Worm (Caenorhabditis elegans) whole organism, late embryonic: ENCODE measurements around the gene W03F9.2.

ENCODE experiments used
- ceh-9 ChIP-seq: sonication (generic microtip); optimal IDR thresholded peaks from 2 replicates; lab custom pipeline; 2016; ENCODE audit warnings: mild to moderate bottlenecking, missing genetic modification characterization, inconsistent platforms, missing compliant biosample characterization
- dmd-4 ChIP-seq: sonication (generic microtip); optimal IDR thresholded peaks from 2 replicates; lab custom pipeline; 2016; ENCODE audit warnings: borderline replicate concordance, missing genetic modification characterization, missing compliant biosample characterization
- madf-2 ChIP-seq: sonication (generic microtip); optimal IDR thresholded peaks from 2 replicates; lab custom pipeline; 2017; ENCODE audit warnings: missing genetic modification characterization, missing compliant biosample characterization
- ttx-3 ChIP-seq: sonication (generic microtip); optimal IDR thresholded peaks from 2 replicates; lab custom pipeline; 2016; ENCODE audit warnings: missing genetic modification reagents, missing genetic modification characterization, missing compliant biosample characterization
- ztf-16 ChIP-seq: sonication (generic microtip); optimal IDR thresholded peaks from 2 replicates; lab custom pipeline; 2017; ENCODE audit warnings: missing genetic modification characterization, missing compliant biosample characterization

ce11 chrV:156044-156869 is 28.4 kb upstream of the W03F9.2 start, which contains the start of gene ttb-1:
- no peak for TF ChIP-seq ttx-3
- no peak for TF ChIP-seq ceh-9 (tag; lab: Kevin White, UChicago)
- peak; percentile 18 for TF ChIP-seq ztf-16 (tag; lab: Kevin White, UChicago)
- TF ChIP-seq dmd-4 = no peak
- no peak for TF ChIP-seq madf-2 (tag; lab: Kevin White, UChicago)
